Worm (Caenorhabditis elegans): Measurements from ENCODE around the gene C03A3.1.

DNA sequence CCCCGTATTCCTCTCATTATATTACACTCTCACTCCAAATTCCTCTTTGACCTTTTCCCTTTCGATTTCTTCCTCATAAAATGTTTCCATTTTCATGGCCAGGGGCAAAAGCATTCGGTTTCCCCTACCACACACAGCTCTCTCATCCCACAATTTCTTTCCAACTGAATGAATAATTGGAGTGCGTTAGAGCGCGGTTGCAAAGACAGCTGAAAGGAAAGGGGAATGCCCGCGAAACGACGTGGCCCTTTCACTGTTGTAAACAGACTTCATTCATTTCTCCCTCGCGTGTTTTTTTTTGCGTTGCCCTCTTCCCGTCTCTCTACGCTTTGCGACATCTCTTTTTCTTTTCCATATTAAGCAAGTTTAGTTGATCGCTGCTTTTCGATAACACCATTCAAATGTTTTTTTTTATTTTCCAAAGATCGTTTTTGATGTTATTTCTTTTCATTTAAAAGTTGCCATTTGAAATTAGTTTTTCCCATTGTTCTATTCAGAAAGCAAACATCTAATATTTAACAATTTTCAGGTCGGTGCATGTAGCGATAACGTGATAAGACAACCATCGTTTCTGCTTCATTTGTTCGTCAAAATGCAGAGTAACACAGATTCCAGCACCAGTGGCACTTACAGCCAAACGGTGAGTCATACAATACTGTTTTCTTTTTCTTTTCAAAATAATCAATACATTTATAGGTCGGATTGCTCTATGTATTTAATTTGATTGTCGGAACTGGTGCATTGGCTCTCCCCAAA, 5.3 kb downstream of the C03A3.1 start, which contains the start of gene C03A3.2:
- no peak for TF ChIP-seq F39B2.1 (GFP tag; IDR thresholded peaks at IDR 0.05)
- TF ChIP-seq lir-1 (GFP tag; conservative IDR thresholded peaks at IDR 0.05): no peak
- TF ChIP-seq xnd-1 (tag; optimal IDR thresholded peaks at IDR 0.05): no peak
- no peak for TF ChIP-seq ztf-18 (tag; optimal IDR thresholded peaks at IDR 0.05)
- TF ChIP-seq unc-62 (GFP tag; optimal IDR thresholded peaks at IDR 0.05): no peak
- TF ChIP-seq zfh-2 (GFP tag; conservative IDR thresholded peaks at IDR 0.05): no peak
- TF ChIP-seq him-1 (tag; optimal IDR thresholded peaks at IDR 0.05): no peak
- no peak for TF ChIP-seq madf-8 (GFP tag; conservative IDR thresholded peaks at IDR 0.05)

Measured in whole organism, young adult.